Fruit fly (Drosophila melanogaster) S2 (cell line): ENCODE measurements around the gene Argk2.

ENCODE experiments used
- CG8478 ChIP-seq: fragments of >200 bp; optimal IDR thresholded peaks from 2 replicates; lab custom pipeline; 2018
- CTCF ChIP-seq, 2 experiments: fragments of >200 bp; optimal IDR thresholded peaks; 2 replicates each; lab custom pipeline; 2018

The Argk2 gene

dm6 chr3L:9026568-9026967, 20.7 kb upstream of the Argk2 start:
- no peak for TF ChIP-seq CTCF (optimal IDR thresholded peaks at IDR 0.05; lab: Kevin White, UChicago)
- no peak for TF ChIP-seq CG8478 (lab: Kevin White, UChicago)

- TF ChIP-seq CG8478 (lab: Kevin White, UChicago) (no peak), CTCF (optimal IDR thresholded peaks at IDR 0.05; lab: Kevin White, UChicago) (no peak)
Observed at dm6 chr3L:9027122-9027696, 20.0 kb upstream of the Argk2 start.

dm6 chr3L:9028057-9028456, 19.2 kb upstream of the Argk2 start:
- TF ChIP-seq CTCF (optimal IDR thresholded peaks at IDR 0.05; lab: Kevin White, UChicago) (no peak), CG8478 (lab: Kevin White, UChicago) (no peak)

dm6 chr3L:9029183-9029789, 18.0 kb upstream of the Argk2 start:
- TF ChIP-seq CG8478 (lab: Kevin White, UChicago) (no peak), CTCF (optimal IDR thresholded peaks at IDR 0.05; lab: Kevin White, UChicago) (no peak)

- TF ChIP-seq CTCF (optimal IDR thresholded peaks at IDR 0.05; lab: Kevin White, UChicago) (no peak), CG8478 (lab: Kevin White, UChicago) (no peak)
Observed at dm6 chr3L:9032871-9033270, 14.4 kb upstream of the Argk2 start.

dm6 chr3L:9033537-9033936, 13.7 kb upstream of the Argk2 start:
- TF ChIP-seq CG8478 (lab: Kevin White, UChicago) (no peak), CTCF (optimal IDR thresholded peaks at IDR 0.05; lab: Kevin White, UChicago) (no peak)

dm6 chr3L:9033999-9034626, 13.1 kb upstream of the Argk2 start:
- TF ChIP-seq CG8478 (lab: Kevin White, UChicago) = no peak
- TF ChIP-seq CTCF (optimal IDR thresholded peaks at IDR 0.05; lab: Kevin White, UChicago) = no peak

- TF ChIP-seq CG8478 (lab: Kevin White, UChicago) (no peak), CTCF (optimal IDR thresholded peaks at IDR 0.05; lab: Kevin White, UChicago) (no peak)
Observed at dm6 chr3L:9037608-9038007, 9.6 kb upstream of the Argk2 start.

- TF ChIP-seq CTCF (optimal IDR thresholded peaks at IDR 0.05; lab: Kevin White, UChicago) (no peak), CG8478 (lab: Kevin White, UChicago) (no peak)
Observed at dm6 chr3L:9039189-9039588, 8.1 kb upstream of the Argk2 start.

dm6 chr3L:9041042-9041477, 6.2 kb upstream of the Argk2 start, which contains the start of gene Doc1:
TSS of gene Doc1 (plus strand) at chr3L:9041375.
- TF ChIP-seq CTCF (optimal IDR thresholded peaks at IDR 0.05; lab: Kevin White, UChicago) (peak in 1 of 2 experiments; percentile 27), CG8478 (lab: Kevin White, UChicago) (no peak)

- no peak for TF ChIP-seq CTCF (optimal IDR thresholded peaks at IDR 0.05; lab: Kevin White, UChicago)
- no peak for TF ChIP-seq CG8478 (lab: Kevin White, UChicago)
Observed at dm6 chr3L:9042200-9042988, 4.8 kb upstream of the Argk2 start.

dm6 chr3L:9043648-9044047, 3.6 kb upstream of the Argk2 start:
- TF ChIP-seq CTCF (optimal IDR thresholded peaks at IDR 0.05; lab: Kevin White, UChicago) (no peak), CG8478 (lab: Kevin White, UChicago) (no peak)

dm6 chr3L:9044896-9045295, 2.3 kb upstream of the Argk2 start:
- no peak for TF ChIP-seq CTCF (optimal IDR thresholded peaks at IDR 0.05; lab: Kevin White, UChicago)
- no peak for TF ChIP-seq CG8478 (lab: Kevin White, UChicago)

dm6 chr3L:9045318-9045717, 1.9 kb upstream of the Argk2 start:
- TF ChIP-seq CTCF (optimal IDR thresholded peaks at IDR 0.05; lab: Kevin White, UChicago) (no peak), CG8478 (lab: Kevin White, UChicago) (no peak)

dm6 chr3L:9046274-9046673, 965 bp upstream of the Argk2 start:
- no peak for TF ChIP-seq CG8478 (lab: Kevin White, UChicago)
